Worm (Caenorhabditis elegans): Measurements from ENCODE around the gene C29F5.8.

- TF ChIP-seq tbx-11 (GFP tag; IDR thresholded peaks at IDR 0.05) = no peak
- no peak for TF ChIP-seq ama-1 (optimal IDR thresholded peaks at IDR 0.05)
- no peak for TF ChIP-seq tra-4 (tag; optimal IDR thresholded peaks at IDR 0.05)
- TF ChIP-seq aly-1 (tag; optimal IDR thresholded peaks at IDR 0.05) = no peak
- no peak for TF ChIP-seq ceh-36 (tag; optimal IDR thresholded peaks at IDR 0.05)
- TF ChIP-seq pes-1 (GFP tag; IDR thresholded peaks at IDR 0.05) = no peak
- TF ChIP-seq tbx-37 (GFP tag; conservative IDR thresholded peaks at IDR 0.05) = no peak
- TF ChIP-seq hnd-1 (tag; optimal IDR thresholded peaks at IDR 0.05) = no peak
These were observed 45.7 kb downstream of the C29F5.8 start, which contains the start of gene C32D5.10 for ce11 chrII:6351887-6352286.

Data from whole organism, early embryonic.